Worm (Caenorhabditis elegans): ENCODE measurements around the gene rps-12.

The rps-12 gene

ce11 chrIII:5706077-5706627 is 27.1 kb downstream of the rps-12 start, which contains the start of gene rpl-23 (continued):
- TF ChIP-seq nhr-77 (tag; optimal IDR thresholded peaks at IDR 0.05), result peak; percentile 25

ce11 chrIII:5707546-5707945 is 28.4 kb downstream of the rps-12 start:
- TF ChIP-seq Y55F3AM.14 (GFP tag; optimal IDR thresholded peaks at IDR 0.05) (no peak), nhr-12 (tag; optimal IDR thresholded peaks at IDR 0.05) (no peak), mab-5 (tag; optimal IDR thresholded peaks at IDR 0.05) (no peak)

ce11 chrIII:5708024-5708423 is 28.9 kb downstream of the rps-12 start:
- TF ChIP-seq nhr-129 (tag; optimal IDR thresholded peaks at IDR 0.05) (peak; percentile 50), F13H6.1 (tag; optimal IDR thresholded peaks at IDR 0.05) (no peak)

ce11 chrIII:5709224-5709623 is 30.1 kb downstream of the rps-12 start, which contains the start of gene hpo-28:
TSS of gene hpo-28 (minus strand) at chrIII:5709324.
- TF ChIP-seq lin-11 (tag; optimal IDR thresholded peaks at IDR 0.05), result no peak
- no peak for TF ChIP-seq alr-1 (tag; optimal IDR thresholded peaks at IDR 0.05)
- no peak for TF ChIP-seq ztf-4 (tag; optimal IDR thresholded peaks at IDR 0.05)
- no peak for TF ChIP-seq skn-1 (tag; optimal IDR thresholded peaks at IDR 0.05)
- no peak for TF ChIP-seq Y55F3AM.14 (GFP tag; optimal IDR thresholded peaks at IDR 0.05)
- TF ChIP-seq nhr-10 (tag; optimal IDR thresholded peaks at IDR 0.05), result no peak
- no peak for TF ChIP-seq mdl-1 (tag; optimal IDR thresholded peaks at IDR 0.05)
- no peak for TF ChIP-seq peb-1 (tag; optimal IDR thresholded peaks at IDR 0.05)
- TF ChIP-seq nhr-12 (tag; optimal IDR thresholded peaks at IDR 0.05), result no peak
- no peak for TF ChIP-seq elt-1 (tag; optimal IDR thresholded peaks at IDR 0.05)
- TF ChIP-seq mab-5 (tag; optimal IDR thresholded peaks at IDR 0.05), result no peak
- no peak for TF ChIP-seq ama-1 (optimal IDR thresholded peaks at IDR 0.05)
- TF ChIP-seq gmeb-1 (tag; optimal IDR thresholded peaks at IDR 0.05), result no peak
- no peak for TF ChIP-seq nhr-23 (tag; optimal IDR thresholded peaks at IDR 0.05)

ce11 chrIII:5710045-5710444 is 30.9 kb downstream of the rps-12 start, which contains the start of gene B0336.12:
TSS of gene B0336.12 (minus strand) at chrIII:5710145.
- TF ChIP-seq crh-2 (tag; optimal IDR thresholded peaks at IDR 0.05) (no peak), F13H6.1 (tag; optimal IDR thresholded peaks at IDR 0.05) (no peak), sma-9 (GFP tag; optimal IDR thresholded peaks at IDR 0.05) (no peak), sma-9 (tag; optimal IDR thresholded peaks at IDR 0.05) (no peak), ztf-4 (tag; optimal IDR thresholded peaks at IDR 0.05) (no peak), lsy-2 (tag; optimal IDR thresholded peaks at IDR 0.05) (no peak), ama-1 (optimal IDR thresholded peaks at IDR 0.05) (no peak), ceh-16 (tag; optimal IDR thresholded peaks at IDR 0.05) (no peak), sem-4 (tag; optimal IDR thresholded peaks at IDR 0.05) (no peak), nhr-129 (tag; optimal IDR thresholded peaks at IDR 0.05) (no peak), nhr-23 (tag; optimal IDR thresholded peaks at IDR 0.05) (no peak), ztf-11 (tag; optimal IDR thresholded peaks at IDR 0.05) (no peak), Y55F3AM.14 (GFP tag; optimal IDR thresholded peaks at IDR 0.05) (no peak), aly-2 (tag; optimal IDR thresholded peaks at IDR 0.05) (no peak), mdl-1 (tag; optimal IDR thresholded peaks at IDR 0.05) (no peak), elt-1 (tag; optimal IDR thresholded peaks at IDR 0.05) (no peak), snpc-4 (tag; optimal IDR thresholded peaks at IDR 0.05) (no peak), nhr-237 (tag; optimal IDR thresholded peaks at IDR 0.05) (no peak), R02D3.7 (tag; optimal IDR thresholded peaks at IDR 0.05) (no peak)

ce11 chrIII:5710676-5711075 is 31.6 kb downstream of the rps-12 start:
- TF ChIP-seq nhr-129 (tag; optimal IDR thresholded peaks at IDR 0.05), result peak; percentile 26
- TF ChIP-seq snpc-4 (tag; optimal IDR thresholded peaks at IDR 0.05), result no peak
- TF ChIP-seq lin-13 (GFP tag; optimal IDR thresholded peaks at IDR 0.05), result peak; percentile 5
- peak; percentile 29 for TF ChIP-seq sma-3 (GFP tag; optimal IDR thresholded peaks at IDR 0.05)
- peak; percentile 7 for TF ChIP-seq blmp-1 (tag; optimal IDR thresholded peaks at IDR 0.05; ENCODE audit: insufficient read depth)
- TF ChIP-seq lsy-2 (tag; optimal IDR thresholded peaks at IDR 0.05), result peak in 1 of 2 experiments; percentile 81
- TF ChIP-seq lin-11 (tag; optimal IDR thresholded peaks at IDR 0.05), result no peak
- TF ChIP-seq fos-1 (tag; optimal IDR thresholded peaks at IDR 0.05), result peak; percentile 36
- peak; percentile 10 for TF ChIP-seq gmeb-1 (tag; optimal IDR thresholded peaks at IDR 0.05)
- TF ChIP-seq skn-1 (tag; optimal IDR thresholded peaks at IDR 0.05), result no peak
- TF ChIP-seq nhr-21 (tag; optimal IDR thresholded peaks at IDR 0.05), result peak; percentile 83
- peak; percentile 43 for TF ChIP-seq sma-9 (GFP tag; optimal IDR thresholded peaks at IDR 0.05)
- TF ChIP-seq sma-9 (tag; optimal IDR thresholded peaks at IDR 0.05), result no peak
